Worm (Caenorhabditis elegans): ENCODE measurements around the gene M57.2.

M57.2 gene

DNA sequence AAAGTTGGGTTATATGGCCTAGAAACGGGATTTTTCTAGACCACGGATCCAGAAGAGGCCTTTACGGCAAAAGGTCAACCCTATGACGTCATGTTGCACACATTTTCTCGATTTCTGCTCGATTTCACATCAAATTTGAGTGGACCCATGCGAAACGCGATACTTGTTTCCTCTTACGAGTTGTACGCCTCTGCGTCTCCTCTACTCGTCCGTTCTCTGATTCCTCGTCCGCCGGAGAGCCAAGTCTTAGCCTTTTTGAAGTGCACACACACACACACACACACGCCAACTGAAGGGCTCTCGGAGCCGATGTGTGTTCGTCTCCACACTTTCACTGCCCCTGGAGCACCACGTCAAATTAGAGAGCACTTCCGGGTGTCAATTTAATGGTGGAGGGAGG lies 6.2 kb upstream of the M57.2 start:
- TF ChIP-seq fkh-10 (GFP tag; optimal IDR thresholded peaks at IDR 0.05) (peak; percentile 67), ctbp-1 (GFP tag; IDR thresholded peaks at IDR 0.05) (peak; percentile 40; the same call in 1 of the 2 replicates), pqm-1 (tag; optimal IDR thresholded peaks at IDR 0.05) (no peak), zfp-3 (GFP tag; conservative IDR thresholded peaks at IDR 0.05) (no peak), Y5F2A.4 (GFP tag; optimal IDR thresholded peaks at IDR 0.05) (no peak), cey-2 (tag; optimal IDR thresholded peaks at IDR 0.05; ENCODE audit: borderline replicate concordance, insufficient read depth) (no peak), ces-1 (GFP tag; optimal IDR thresholded peaks at IDR 0.05) (no peak), ceh-62 (tag; optimal IDR thresholded peaks at IDR 0.05) (no peak), unc-62 (GFP tag; optimal IDR thresholded peaks at IDR 0.05 in 1 of 2) (peak in 1 of 2 experiments; percentile 53), unc-62 (tag; optimal IDR thresholded peaks at IDR 0.05) (no peak), lsy-2 (tag; optimal IDR thresholded peaks at IDR 0.05) (peak in 1 of 2 experiments; percentile 8), lin-15B (tag; optimal IDR thresholded peaks at IDR 0.05) (no peak), set-16 (GFP tag; IDR thresholded peaks at IDR 0.05) (peak; percentile 16; the same call in 1 of the 2 replicates), rbr-2 (tag; optimal IDR thresholded peaks at IDR 0.05) (peak; percentile 22), hmg-1.1 (GFP tag; IDR thresholded peaks at IDR 0.05) (0 out of 2 replicates have a peak, but pooled peaks have one; percentile 8), aha-1 (tag) (peak; percentile 29)

ce11 chrIV:3521710-3522109 lies 5.4 kb upstream of the M57.2 start:
- TF ChIP-seq set-16 (GFP tag; IDR thresholded peaks at IDR 0.05) (peak; percentile 12; the same call in 1 of the 2 replicates), ctbp-1 (GFP tag; IDR thresholded peaks at IDR 0.05) (no peak)

- no peak for TF ChIP-seq nhr-41 (GFP tag; IDR thresholded peaks at IDR 0.05)
- no peak for TF ChIP-seq ztf-11 (tag; optimal IDR thresholded peaks at IDR 0.05)
- TF ChIP-seq set-16 (GFP tag; IDR thresholded peaks at IDR 0.05), result peak; percentile 88
- TF ChIP-seq mdt-29 (GFP tag; IDR thresholded peaks at IDR 0.05), result no peak
Measured at ce11 chrIV:3523419-3523818, 3.7 kb upstream of the M57.2 start.

DNA sequence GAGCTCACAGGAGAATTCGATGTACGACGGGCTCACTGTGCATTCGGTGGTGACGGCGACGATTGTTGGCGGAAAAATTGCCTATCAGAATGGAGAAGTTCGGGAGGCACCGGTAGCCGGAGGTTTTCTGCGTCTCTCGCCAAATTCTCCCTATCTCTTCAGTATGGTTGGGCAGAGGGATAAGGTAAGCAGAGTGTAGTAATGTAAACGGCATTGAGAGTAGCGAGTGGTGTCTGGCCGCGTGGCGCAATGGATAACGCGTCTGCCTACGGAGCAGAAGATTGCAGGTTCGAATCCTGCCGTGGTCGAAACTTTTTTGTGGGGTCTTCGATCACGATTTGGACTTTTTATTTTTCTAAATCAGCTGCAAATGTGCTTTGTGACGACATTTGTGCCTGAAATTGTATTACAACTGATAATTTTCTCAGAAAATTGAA lies 2.6 kb upstream of the M57.2 start:
- TF ChIP-seq fkh-10 (GFP tag; optimal IDR thresholded peaks at IDR 0.05), result no peak
- TF ChIP-seq daf-16 (GFP tag; optimal IDR thresholded peaks at IDR 0.05), result peak in 1 of 2 experiments; percentile 72
- TF ChIP-seq daf-16 (tag; optimal IDR thresholded peaks at IDR 0.05), result peak; percentile 42
- TF ChIP-seq ceh-44 (GFP tag; IDR thresholded peaks at IDR 0.05), result peak; percentile 40; the same call in 1 of the 2 replicates
- TF ChIP-seq pha-4 (GFP tag; IDR thresholded peaks at IDR 0.05), result peak; percentile 70; the same call in 1 of the 2 replicates
- TF ChIP-seq pha-4 (tag; optimal IDR thresholded peaks at IDR 0.05), result no peak
- no peak for TF ChIP-seq nhr-42 (GFP tag; IDR thresholded peaks at IDR 0.05)
- TF ChIP-seq spr-3 (GFP tag; optimal IDR thresholded peaks at IDR 0.05), result peak; percentile 65
- TF ChIP-seq ces-1 (GFP tag; optimal IDR thresholded peaks at IDR 0.05), result no peak
- no peak for TF ChIP-seq nhr-237 (tag; optimal IDR thresholded peaks at IDR 0.05)
- peak; percentile 69 for TF ChIP-seq mep-1 (tag; optimal IDR thresholded peaks at IDR 0.05)
- TF ChIP-seq dmd-6 (GFP tag; IDR thresholded peaks at IDR 0.05), result peak; percentile 58
- TF ChIP-seq tra-1 (GFP tag; IDR thresholded peaks at IDR 0.05), result peak; percentile 73; the same call in 1 of the 2 replicates
- TF ChIP-seq hlh-11 (tag; optimal IDR thresholded peaks at IDR 0.05), result peak; percentile 27
- peak; percentile 80 for TF ChIP-seq T26A8.4 (GFP tag; IDR thresholded peaks at IDR 0.05)
- no peak for TF ChIP-seq mdt-29 (GFP tag; IDR thresholded peaks at IDR 0.05)
- peak; percentile 16 for TF ChIP-seq mxl-3 (GFP tag; optimal IDR thresholded peaks at IDR 0.05)
- TF ChIP-seq mdl-1 (tag; optimal IDR thresholded peaks at IDR 0.05), result no peak
- TF ChIP-seq ZK337.2 (GFP tag; IDR thresholded peaks at IDR 0.05), result peak; percentile 67; the same call in 1 of the 2 replicates
- peak; percentile 78 for TF ChIP-seq mxl-2 (GFP tag; conservative IDR thresholded peaks at IDR 0.05)
- no peak for TF ChIP-seq nhr-76 (tag; optimal IDR thresholded peaks at IDR 0.05)
- TF ChIP-seq lin-39 (tag; optimal IDR thresholded peaks at IDR 0.05), result no peak
- TF ChIP-seq ctbp-1 (GFP tag; IDR thresholded peaks at IDR 0.05), result peak; percentile 81
- TF ChIP-seq saeg-2 (GFP tag; IDR thresholded peaks at IDR 0.05), result 0 out of 2 replicates have a peak, but pooled peaks have one; percentile 16
- TF ChIP-seq cey-2 (tag; optimal IDR thresholded peaks at IDR 0.05; ENCODE audit: borderline replicate concordance, insufficient read depth), result no peak
- no peak for TF ChIP-seq daf-12 (tag; optimal IDR thresholded peaks at IDR 0.05)
- TF ChIP-seq R02D3.7 (tag; optimal IDR thresholded peaks at IDR 0.05), result no peak
- peak; percentile 7 for TF ChIP-seq nhr-28 (tag; optimal IDR thresholded peaks at IDR 0.05)
- no peak for TF ChIP-seq ceh-28 (tag; optimal IDR thresholded peaks at IDR 0.05)
- TF ChIP-seq attf-4 (tag; optimal IDR thresholded peaks at IDR 0.05), result no peak
- no peak for TF ChIP-seq fos-1 (tag; optimal IDR thresholded peaks at IDR 0.05)
- peak; percentile 78 for TF ChIP-seq daf-19 (GFP tag; conservative IDR thresholded peaks at IDR 0.05)
- peak in 1 of 2 experiments; percentile 49 for TF ChIP-seq lsy-2 (tag; optimal IDR thresholded peaks at IDR 0.05)

Measured in whole organism, L4 larva.